Worm (Caenorhabditis elegans) whole organism, young adult: ENCODE measurements around the gene srxa-18.

Experiments
- cebp-2 ChIP-seq: fragments of 200-800 bp; sonication (Bioruptor generic); IDR thresholded peaks from 2 replicates; pipeline ENCODE4 v1.3.6; 2022; ENCODE audit warnings: missing genetic modification characterization, missing compliant biosample characterization
- pha-4 ChIP-seq: fragments of 150-350 bp; sonication (generic microtip); optimal IDR thresholded peaks from 2 replicates; lab custom pipeline; 2014; ENCODE audit warnings: missing biosample characterization, missing genetic modification reagents, missing genetic modification characterization
- unc-62 ChIP-seq: fragments of 150-350 bp; optimal IDR thresholded peaks from 2 replicates; lab custom pipeline; 2014; ENCODE audit warnings: missing biosample characterization, missing genetic modification reagents, missing genetic modification characterization
- ztf-26 ChIP-seq: sonication (generic microtip); optimal IDR thresholded peaks from 2 replicates; lab custom pipeline; 2017; ENCODE audit warnings: missing genetic modification characterization, missing compliant biosample characterization

DNA sequence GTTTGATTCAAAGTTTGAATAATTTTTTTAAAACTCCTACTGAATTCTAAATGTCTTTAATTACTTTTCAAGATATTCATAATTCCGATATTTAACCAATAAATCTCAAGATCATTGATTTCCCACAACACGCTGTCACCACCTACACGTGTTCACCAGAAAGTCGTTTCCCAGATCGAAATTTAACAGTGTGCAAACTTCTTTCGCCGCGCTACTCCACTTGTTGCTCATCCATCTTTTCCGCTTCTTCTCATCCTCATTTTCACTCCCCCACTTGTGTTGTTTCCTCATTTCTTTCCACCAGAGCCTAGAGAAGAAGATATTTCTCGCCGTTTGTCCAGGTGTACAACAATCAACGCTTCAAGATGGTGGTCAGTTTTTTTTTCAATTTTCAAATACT lies 24.9 kb upstream of the srxa-18 start, which contains the start of gene C51E3.9:
- TF ChIP-seq pha-4 (no peak), unc-62 (GFP tag; lab: Kevin White, UChicago) (no peak), ztf-26 (no peak), cebp-2 (GFP tag; lab: Robert Waterston, UW) (no peak)
